Fruit fly (Drosophila melanogaster) whole organism, adult: ENCODE measurements around the gene CG8500.

Experiments
- CG11617 ChIP-seq: fragments of 200-800 bp; sonication (Bioruptor generic); optimal IDR thresholded peaks from 2 replicates; lab custom pipeline; 2017; ENCODE audit warnings: mild to moderate bottlenecking, missing biosample characterization, missing genetic modification reagents, missing genetic modification characterization
- pad ChIP-seq: fragments of 200-800 bp; sonication (Bioruptor generic); optimal IDR thresholded peaks from 3 replicates; lab custom pipeline; 2017; ENCODE audit warnings: missing biosample characterization, missing genetic modification characterization, mild to moderate bottlenecking, moderate library complexity, missing genetic modification reagents

DNA sequence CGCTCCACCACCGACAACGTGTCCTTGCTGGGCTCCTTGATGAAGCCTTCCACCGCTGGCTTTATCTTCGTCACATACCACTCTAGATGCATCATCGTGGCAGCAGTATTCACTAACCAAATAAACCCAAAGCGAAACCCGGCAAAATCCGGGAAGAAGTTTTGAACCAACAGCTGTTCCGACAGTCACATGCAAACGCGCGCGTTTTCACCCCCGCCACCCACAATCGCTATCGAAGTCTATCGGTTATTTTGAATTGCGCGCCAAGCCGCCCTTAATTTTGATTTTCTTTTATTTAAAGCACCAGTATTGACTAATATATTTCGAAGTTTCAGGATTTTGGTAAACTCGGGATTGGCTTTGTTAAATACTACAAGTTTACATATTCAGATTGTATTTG is 30.0 kb upstream of the CG8500 start, which contains the start of gene Tti1:
- TF ChIP-seq CG11617 = no peak
- TF ChIP-seq pad (GFP tag; lab: Kevin White, UChicago) = no peak
